Worm (Caenorhabditis elegans) whole organism, L1 larva: ENCODE results near the gene srh-213.

ENCODE experiments used
- aly-2 ChIP-seq: fragments of 150-350 bp; optimal IDR thresholded peaks from 2 replicates; lab custom pipeline; 2014; ENCODE audit warnings: missing biosample characterization, missing genetic modification characterization
- ets-5 ChIP-seq: fragments of 200-800 bp; sonication (Bioruptor generic); IDR thresholded peaks from 2 replicates; pipeline ENCODE4 v1.3.6; 2022; ENCODE audit warnings: missing genetic modification characterization, missing compliant biosample characterization
- fos-1 ChIP-seq: fragments of 150-350 bp; optimal IDR thresholded peaks from 2 replicates; lab custom pipeline; 2014; ENCODE audit warnings: missing biosample characterization, missing genetic modification characterization
- nhr-77 ChIP-seq: fragments of 150-350 bp; optimal IDR thresholded peaks from 2 replicates; lab custom pipeline; 2014; ENCODE audit warnings: missing biosample characterization, missing genetic modification characterization
- pqm-1 ChIP-seq: sonication (generic microtip); optimal IDR thresholded peaks from 3 replicates; lab custom pipeline; 2017; ENCODE audit warnings: missing biosample characterization, missing genetic modification characterization
- snpc-4 ChIP-seq: fragments of 150-350 bp; optimal IDR thresholded peaks from 2 replicates; lab custom pipeline; 2014; ENCODE audit warnings: missing biosample characterization, missing genetic modification characterization

DNA sequence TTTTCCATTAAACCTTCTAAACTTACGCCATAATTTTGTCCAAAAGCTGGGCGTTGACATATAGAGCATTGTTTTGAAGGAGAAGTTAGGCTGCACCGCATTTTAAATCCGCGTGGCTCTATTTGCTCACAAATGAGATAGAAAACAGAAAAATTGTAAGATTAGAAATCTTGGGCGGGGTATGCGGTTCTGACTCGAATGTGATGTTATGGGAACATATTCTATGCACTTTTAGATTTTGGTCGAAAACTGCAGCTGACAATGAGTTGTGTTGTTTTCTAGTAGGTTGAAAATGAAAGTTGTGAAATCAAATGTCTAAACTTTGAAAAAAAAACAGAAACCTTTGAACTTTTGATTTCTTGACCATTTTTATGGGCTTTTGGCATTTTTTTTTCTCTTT is 51.5 kb downstream of the srh-213 start, which contains the start of gene nhr-222:
- TF ChIP-seq ets-5 (GFP tag; lab: Robert Waterston, UW) (no peak), aly-2 (no peak), fos-1 (tag; lab: Kevin White, UChicago) (no peak), nhr-77 (tag; lab: Kevin White, UChicago) (no peak), pqm-1 (no peak), snpc-4 (tag; lab: Kevin White, UChicago) (no peak)
